Fruit fly (Drosophila melanogaster) whole organism, prepupa: ENCODE results near the gene boil.

ENCODE experiments used
- Blimp-1 ChIP-seq: fragments of 200-800 bp; sonication (Bioruptor generic); optimal IDR thresholded peaks from 3 replicates; lab custom pipeline; 2017; ENCODE audit warnings: missing biosample characterization, missing genetic modification characterization, mild to moderate bottlenecking, moderate library complexity, missing genetic modification reagents
- CG16779 ChIP-seq: fragments of 200-800 bp; sonication (Bioruptor generic); optimal IDR thresholded peaks from 3 replicates; lab custom pipeline; 2017; ENCODE audit warnings: missing biosample characterization, mild to moderate bottlenecking, missing genetic modification characterization
- CG3032 ChIP-seq: fragments of 200-800 bp; optimal IDR thresholded peaks from 2 replicates; lab custom pipeline; 2019; ENCODE audit warnings: missing biosample characterization, mild to moderate bottlenecking, missing genetic modification characterization, moderate library complexity
- CG6163 ChIP-seq: fragments of 200-800 bp; sonication (Bioruptor generic); IDR thresholded peaks from 3 replicates; pipeline ENCODE4 v1.3.6; 2022; ENCODE audit warnings: missing biosample characterization, missing genetic modification characterization
- CG6276 ChIP-seq: fragments of 200-800 bp; sonication (Bioruptor generic); optimal IDR thresholded peaks from 2 replicates; lab custom pipeline; 2017; ENCODE audit warnings: missing biosample characterization, mild to moderate bottlenecking, missing genetic modification characterization
- CG6854 ChIP-seq: fragments of 200-800 bp; sonication (Bioruptor generic); optimal IDR thresholded peaks from 2 replicates; lab custom pipeline; 2017; ENCODE audit warnings: missing biosample characterization, mild to moderate bottlenecking, missing genetic modification characterization
- CG8119 ChIP-seq: fragments of 200-800 bp; sonication (Bioruptor generic); IDR thresholded peaks from 3 replicates; pipeline ENCODE4 v1.3.6; 2022; ENCODE audit warnings: missing biosample characterization, missing genetic modification characterization
- Hr4 ChIP-seq: fragments of 200-800 bp; sonication (Bioruptor generic); optimal IDR thresholded peaks from 3 replicates; lab custom pipeline; 2016; ENCODE audit warnings: missing biosample characterization, missing genetic modification characterization
- Lpt ChIP-seq: fragments of 200-800 bp; sonication (Bioruptor generic); optimal IDR thresholded peaks from 3 replicates; lab custom pipeline; 2016; ENCODE audit warnings: missing biosample characterization, missing genetic modification characterization
- OdsH ChIP-seq: fragments of 200-800 bp; sonication (Bioruptor generic); optimal IDR thresholded peaks from 3 replicates; lab custom pipeline; 2016; ENCODE audit warnings: missing biosample characterization, missing genetic modification characterization
- Sox15 ChIP-seq: fragments of 200-800 bp; sonication (Bioruptor generic); optimal IDR thresholded peaks from 3 replicates; lab custom pipeline; 2016; ENCODE audit warnings: missing biosample characterization, missing genetic modification characterization
- net ChIP-seq: fragments of 200-800 bp; sonication (Bioruptor generic); optimal IDR thresholded peaks from 3 replicates; lab custom pipeline; 2016; ENCODE audit warnings: missing biosample characterization, missing genetic modification characterization
- vri ChIP-seq: fragments of 200-800 bp; sonication (Bioruptor generic); optimal IDR thresholded peaks from 3 replicates; lab custom pipeline; 2016; ENCODE audit warnings: missing biosample characterization, mild to moderate bottlenecking, missing genetic modification characterization

DNA sequence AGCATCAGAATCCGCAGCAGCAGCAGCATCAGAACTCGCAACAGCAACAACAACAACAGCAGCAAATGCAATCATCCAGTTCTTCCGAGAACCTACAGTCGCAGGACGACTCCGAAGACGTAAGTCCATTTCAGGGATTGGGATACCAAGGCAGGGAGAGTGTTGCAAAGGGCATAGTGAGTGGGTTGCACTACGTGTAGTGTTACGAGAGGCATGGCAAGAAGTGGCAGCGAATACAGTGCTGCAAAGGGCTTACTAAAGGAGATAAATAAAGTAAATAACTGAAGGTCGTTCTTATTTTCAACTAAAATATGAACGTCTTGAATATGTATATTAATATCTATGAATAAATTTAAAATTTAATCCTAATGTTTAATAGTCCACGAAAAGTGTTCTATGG, 35.6 kb downstream of the boil start:
- TF ChIP-seq Lpt (no peak), CG6276 (GFP tag; lab: Kevin White, UChicago) (no peak), CG6163 (no peak), net (GFP tag; lab: Kevin White, UChicago) (no peak), CG3032 (no peak), Hr4 (GFP tag; lab: Kevin White, UChicago) (no peak), vri (GFP tag; lab: Kevin White, UChicago) (no peak), OdsH (no peak), CG16779 (tag; lab: Kevin White, UChicago) (no peak), CG8119 (GFP tag; lab: Robert Waterston, UW) (no peak), CG6854 (no peak), Sox15 (no peak), Blimp-1 (GFP tag; lab: Kevin White, UChicago) (no peak)
